Worm (Caenorhabditis elegans): ENCODE measurements around the gene grl-28.

ce11 chrV:3526882-3527281, 24.8 kb downstream of the grl-28 start, which contains the start of gene str-260:
- no peak for TF ChIP-seq ref-1 (GFP tag; conservative IDR thresholded peaks at IDR 0.05)
- TF ChIP-seq klf-2 (GFP tag; conservative IDR thresholded peaks at IDR 0.05) = no peak
- no peak for TF ChIP-seq cog-1 (tag; optimal IDR thresholded peaks at IDR 0.05)

All from whole organism, midembryonic.